Fruit fly (Drosophila melanogaster): ENCODE results near the gene CG33658.

- no peak for TF ChIP-seq CG15336 (GFP tag; IDR thresholded peaks at IDR 0.05)
- no peak for TF ChIP-seq CG34406 (GFP tag; optimal IDR thresholded peaks at IDR 0.05)
- no peak for TF ChIP-seq fd59A (GFP tag; optimal IDR thresholded peaks at IDR 0.05)
- TF ChIP-seq CG10669 (GFP tag; optimal IDR thresholded peaks at IDR 0.05) = no peak
- no peak for TF ChIP-seq Hr4 (GFP tag; optimal IDR thresholded peaks at IDR 0.05)
Measured at dm6 chr3R:24856143-24856542, 15.2 kb upstream of the CG33658 start, which contains the start of gene HDAC11.

All from whole organism, prepupa.